Worm (Caenorhabditis elegans) whole organism, midembryonic: ENCODE measurements around the gene snt-1.

ENCODE experiments used
- T22C8.4 ChIP-seq: fragments of 200-800 bp; sonication (Bioruptor generic); IDR thresholded peaks from 2 replicates; pipeline ENCODE4 v1.3.6; 2022; ENCODE audit warnings: missing genetic modification characterization, missing compliant biosample characterization
- cog-1 ChIP-seq: sonication (generic microtip); optimal IDR thresholded peaks from 2 replicates; lab custom pipeline; 2016; ENCODE audit warnings: missing genetic modification characterization, missing compliant biosample characterization
- flt-1 ChIP-seq: fragments of 200-800 bp; sonication (Bioruptor generic); IDR thresholded peaks from 2 replicates; pipeline ENCODE4 v1.3.6; 2022; ENCODE audit warnings: missing genetic modification characterization, missing compliant biosample characterization
- klf-2 ChIP-seq: fragments of 200-800 bp; sonication (Bioruptor generic); conservative IDR thresholded peaks from 2 replicates; pipeline ENCODE4 v1.3.6; 2022; ENCODE audit warnings: missing genetic modification reagents, missing genetic modification characterization, missing compliant biosample characterization
- med-1 ChIP-seq: sonication (generic microtip); optimal IDR thresholded peaks from 2 replicates; lab custom pipeline; 2017; ENCODE audit warnings: missing genetic modification characterization, mild to moderate bottlenecking, missing compliant biosample characterization, antibody characterized with exemption, missing genetic modification reagents; ENCODE audit not compliant: insufficient read depth
- ref-1 ChIP-seq: fragments of 200-800 bp; sonication (Bioruptor generic); conservative IDR thresholded peaks from 2 replicates; pipeline ENCODE4 v1.3.6; 2022; ENCODE audit warnings: missing genetic modification reagents, missing genetic modification characterization, missing compliant biosample characterization
- ztf-23 ChIP-seq: fragments of 200-800 bp; sonication (Bioruptor generic); IDR thresholded peaks from 2 replicates; pipeline ENCODE4 v1.3.6; 2022; ENCODE audit warnings: missing genetic modification reagents, missing genetic modification characterization, missing compliant biosample characterization
- ztf-29 ChIP-seq: fragments of 200-800 bp; sonication (Bioruptor generic); IDR thresholded peaks from 2 replicates; pipeline ENCODE4 v1.3.6; 2022; ENCODE audit warnings: missing genetic modification reagents, missing genetic modification characterization, missing compliant biosample characterization

- TF ChIP-seq cog-1 (tag; lab: Kevin White, UChicago) (peak; percentile 61), flt-1 (no peak), T22C8.4 (GFP tag; lab: Robert Waterston, UW) (no peak), ref-1 (GFP tag; lab: Robert Waterston, UW) (no peak), med-1 (GFP tag; lab: Kevin White, UChicago) (no peak), klf-2 (GFP tag; lab: Robert Waterston, UW) (no peak), ztf-23 (GFP tag; lab: Robert Waterston, UW) (peak; percentile 79), ztf-29 (GFP tag; lab: Robert Waterston, UW) (no peak)
Observed at ce11 chrII:6858835-6859234, 48.1 kb downstream of the snt-1 start.
